Worm (Caenorhabditis elegans) whole organism, L2 larva: ENCODE data around the gene T06C10.3.

ENCODE experiments used
- C34F6.9 ChIP-seq: fragments of 150-350 bp; optimal IDR thresholded peaks from 2 replicates; lab custom pipeline; 2014; ENCODE audit warnings: missing biosample characterization, missing genetic modification characterization
- F13H6.1 ChIP-seq: sonication (generic microtip); optimal IDR thresholded peaks from 2 replicates; lab custom pipeline; 2016; ENCODE audit warnings: missing genetic modification characterization, missing compliant biosample characterization
- R02D3.7 ChIP-seq: fragments of 150-350 bp; optimal IDR thresholded peaks from 2 replicates; lab custom pipeline; 2014; ENCODE audit warnings: missing biosample characterization, missing genetic modification characterization
- Y55F3AM.14 ChIP-seq: fragments of 200-800 bp; sonication (Bioruptor generic); optimal IDR thresholded peaks from 2 replicates; lab custom pipeline; 2018; ENCODE audit warnings: mild to moderate bottlenecking, missing genetic modification characterization, missing compliant biosample characterization
- ZK546.5 ChIP-seq: sonication (generic microtip); optimal IDR thresholded peaks from 2 replicates; lab custom pipeline; 2017; ENCODE audit warnings: missing biosample characterization, missing genetic modification characterization
- alr-1 ChIP-seq: fragments of 150-350 bp; optimal IDR thresholded peaks from 2 replicates; lab custom pipeline; 2014; ENCODE audit warnings: missing biosample characterization, missing genetic modification characterization
- aly-2 ChIP-seq: fragments of 150-350 bp; optimal IDR thresholded peaks from 2 replicates; lab custom pipeline; 2014; ENCODE audit warnings: missing biosample characterization, missing genetic modification characterization
- ama-1 ChIP-seq: fragments of 150-350 bp; optimal IDR thresholded peaks from 2 replicates; lab custom pipeline; 2018; ENCODE audit warnings: inconsistent platforms
- blmp-1 ChIP-seq: sonication (generic microtip); optimal IDR thresholded peaks from 2 replicates; lab custom pipeline; 2017; ENCODE audit warnings: missing genetic modification characterization, mild to moderate bottlenecking, missing compliant biosample characterization, antibody characterized with exemption, moderate library complexity; ENCODE audit not compliant: insufficient read depth
- ceh-16 ChIP-seq: fragments of 150-350 bp; optimal IDR thresholded peaks from 2 replicates; lab custom pipeline; 2014; ENCODE audit warnings: missing biosample characterization, missing genetic modification characterization
- ceh-82 ChIP-seq: fragments of 150-350 bp; optimal IDR thresholded peaks from 2 replicates; lab custom pipeline; 2014; ENCODE audit warnings: missing biosample characterization, missing genetic modification characterization
- crh-2 ChIP-seq: sonication (generic microtip); optimal IDR thresholded peaks from 2 replicates; lab custom pipeline; 2017; ENCODE audit warnings: missing biosample characterization, missing genetic modification characterization
- dmd-4 ChIP-seq: sonication (generic microtip); optimal IDR thresholded peaks from 2 replicates; lab custom pipeline; 2017; ENCODE audit warnings: missing biosample characterization, missing genetic modification characterization
- egl-27 ChIP-seq: sonication (generic microtip); optimal IDR thresholded peaks from 3 replicates; lab custom pipeline; 2017; ENCODE audit warnings: missing biosample characterization, missing genetic modification reagents, missing genetic modification characterization
- elt-1 ChIP-seq: fragments of 150-350 bp; optimal IDR thresholded peaks from 2 replicates; lab custom pipeline; 2014; ENCODE audit warnings: missing biosample characterization, missing genetic modification characterization
- elt-3 ChIP-seq: sonication (generic microtip); optimal IDR thresholded peaks from 2 replicates; lab custom pipeline; 2017; ENCODE audit warnings: missing biosample characterization, missing genetic modification characterization
- fos-1 ChIP-seq: fragments of 150-350 bp; optimal IDR thresholded peaks from 2 replicates; lab custom pipeline; 2014; ENCODE audit warnings: missing biosample characterization, missing genetic modification characterization
- gmeb-1 ChIP-seq: fragments of 150-350 bp; optimal IDR thresholded peaks from 2 replicates; lab custom pipeline; 2014; ENCODE audit warnings: missing biosample characterization, missing genetic modification characterization
- lin-11 ChIP-seq: fragments of 150-350 bp; sonication (generic microtip); optimal IDR thresholded peaks from 2 replicates; lab custom pipeline; 2014; ENCODE audit warnings: missing biosample characterization, missing genetic modification characterization, inconsistent platforms, mixed read lengths
- lin-13 ChIP-seq: fragments of 150-350 bp; optimal IDR thresholded peaks from 2 replicates; lab custom pipeline; 2014; ENCODE audit warnings: missing biosample characterization, missing genetic modification reagents, missing genetic modification characterization
- lin-39 ChIP-seq: fragments of 150-350 bp; optimal IDR thresholded peaks from 2 replicates; lab custom pipeline; 2014; ENCODE audit warnings: missing biosample characterization, missing genetic modification reagents, missing genetic modification characterization
- lsy-2 ChIP-seq, 2 experiments: fragments of 150-350 bp in 1 of 2; sonication (generic microtip) in 1 of 2; optimal IDR thresholded peaks; 2 replicates each; lab custom pipeline; 2014 to 2017; ENCODE audit warnings: missing biosample characterization in 2 of 2, missing genetic modification characterization in 2 of 2
- mab-5 ChIP-seq: fragments of 150-350 bp; optimal IDR thresholded peaks from 2 replicates; lab custom pipeline; 2014; ENCODE audit warnings: missing biosample characterization, missing genetic modification characterization
- mbf-1 ChIP-seq: sonication (generic microtip); optimal IDR thresholded peaks from 2 replicates; lab custom pipeline; 2017; ENCODE audit warnings: missing biosample characterization, missing genetic modification characterization
- mdl-1 ChIP-seq, 2 experiments: fragments of 150-350 bp in 1 of 2; sonication (generic microtip) in 1 of 2; optimal IDR thresholded peaks; 2 replicates each; lab custom pipeline; 2017; ENCODE audit warnings: missing biosample characterization in 2 of 2, missing genetic modification characterization in 2 of 2
- nhr-10 ChIP-seq: sonication (generic microtip); optimal IDR thresholded peaks from 2 replicates; lab custom pipeline; 2017; ENCODE audit warnings: missing biosample characterization, missing genetic modification characterization
- nhr-11 ChIP-seq: fragments of 150-350 bp; optimal IDR thresholded peaks from 2 replicates; lab custom pipeline; 2014; ENCODE audit warnings: missing biosample characterization, missing genetic modification characterization
- nhr-12 ChIP-seq: fragments of 150-350 bp; optimal IDR thresholded peaks from 2 replicates; lab custom pipeline; 2014; ENCODE audit warnings: missing biosample characterization, missing genetic modification characterization
- nhr-129 ChIP-seq: fragments of 150-350 bp; optimal IDR thresholded peaks from 2 replicates; lab custom pipeline; 2014; ENCODE audit warnings: missing biosample characterization, missing genetic modification characterization
- nhr-21 ChIP-seq: fragments of 150-350 bp; optimal IDR thresholded peaks from 2 replicates; lab custom pipeline; 2014; ENCODE audit warnings: missing biosample characterization, missing genetic modification characterization
- nhr-23 ChIP-seq: fragments of 150-350 bp; optimal IDR thresholded peaks from 2 replicates; lab custom pipeline; 2014; ENCODE audit warnings: missing biosample characterization, missing genetic modification reagents, missing genetic modification characterization
- nhr-237 ChIP-seq: fragments of 150-350 bp; optimal IDR thresholded peaks from 2 replicates; lab custom pipeline; 2014; ENCODE audit warnings: missing biosample characterization, missing genetic modification characterization
- nhr-25 ChIP-seq: fragments of 150-350 bp; sonication (generic microtip); optimal IDR thresholded peaks from 3 replicates; lab custom pipeline; 2014; ENCODE audit warnings: missing biosample characterization, missing genetic modification characterization
- nhr-6 ChIP-seq: fragments of 150-350 bp; optimal IDR thresholded peaks from 2 replicates; lab custom pipeline; 2014; ENCODE audit warnings: missing biosample characterization, missing genetic modification characterization
- nhr-77 ChIP-seq: fragments of 150-350 bp; optimal IDR thresholded peaks from 2 replicates; lab custom pipeline; 2014; ENCODE audit warnings: missing biosample characterization, missing genetic modification characterization
- peb-1 ChIP-seq: fragments of 150-350 bp; optimal IDR thresholded peaks from 2 replicates; lab custom pipeline; 2014; ENCODE audit warnings: missing biosample characterization, missing genetic modification characterization
- sem-4 ChIP-seq: fragments of 150-350 bp; optimal IDR thresholded peaks from 2 replicates; lab custom pipeline; 2014; ENCODE audit warnings: missing biosample characterization, missing genetic modification reagents, missing genetic modification characterization
- skn-1 ChIP-seq: sonication (generic microtip); optimal IDR thresholded peaks from 2 replicates; lab custom pipeline; 2017; ENCODE audit warnings: missing biosample characterization, missing genetic modification characterization
- sma-3 ChIP-seq: sonication (generic microtip); optimal IDR thresholded peaks from 2 replicates; lab custom pipeline; 2016; ENCODE audit warnings: missing genetic modification reagents, missing genetic modification characterization, missing compliant biosample characterization
- sma-9 ChIP-seq, 2 experiments: fragments of 150-350 bp in 1 of 2; sonication (generic microtip) in 1 of 2; optimal IDR thresholded peaks; 2 replicates each; lab custom pipeline; 2014 to 2016; ENCODE audit warnings: missing genetic modification characterization in 2 of 2, mild to moderate bottlenecking in 1 of 2, missing biosample characterization in 1 of 2, missing compliant biosample characterization in 1 of 2, missing genetic modification reagents in 1 of 2, moderate library complexity in 1 of 2
- snpc-4 ChIP-seq: fragments of 150-350 bp; optimal IDR thresholded peaks from 2 replicates; lab custom pipeline; 2014; ENCODE audit warnings: missing biosample characterization, missing genetic modification characterization
- unc-39 ChIP-seq: fragments of 150-350 bp; optimal IDR thresholded peaks from 2 replicates; lab custom pipeline; 2014; ENCODE audit warnings: missing biosample characterization, missing genetic modification characterization
- unc-55 ChIP-seq: fragments of 150-350 bp; sonication (generic microtip); optimal IDR thresholded peaks from 3 replicates; lab custom pipeline; 2014; ENCODE audit warnings: missing biosample characterization, missing genetic modification reagents, missing genetic modification characterization
- unc-62 ChIP-seq: fragments of 150-350 bp; optimal IDR thresholded peaks from 2 replicates; lab custom pipeline; 2014; ENCODE audit warnings: missing biosample characterization, missing genetic modification reagents, missing genetic modification characterization
- zag-1 ChIP-seq: fragments of 150-350 bp; optimal IDR thresholded peaks from 2 replicates; lab custom pipeline; 2014; ENCODE audit warnings: missing biosample characterization, missing genetic modification characterization
- ztf-1 ChIP-seq: fragments of 200-800 bp; sonication (Bioruptor generic); conservative IDR thresholded peaks from 2 replicates; pipeline ENCODE4 v1.3.6; 2022; ENCODE audit warnings: missing genetic modification characterization, missing compliant biosample characterization
- ztf-11 ChIP-seq: sonication (generic microtip); optimal IDR thresholded peaks from 2 replicates; lab custom pipeline; 2017; ENCODE audit warnings: missing biosample characterization, missing genetic modification characterization
- ztf-4 ChIP-seq: fragments of 150-350 bp; optimal IDR thresholded peaks from 2 replicates; lab custom pipeline; 2014; ENCODE audit warnings: missing biosample characterization, missing genetic modification characterization

The T06C10.3 gene

DNA sequence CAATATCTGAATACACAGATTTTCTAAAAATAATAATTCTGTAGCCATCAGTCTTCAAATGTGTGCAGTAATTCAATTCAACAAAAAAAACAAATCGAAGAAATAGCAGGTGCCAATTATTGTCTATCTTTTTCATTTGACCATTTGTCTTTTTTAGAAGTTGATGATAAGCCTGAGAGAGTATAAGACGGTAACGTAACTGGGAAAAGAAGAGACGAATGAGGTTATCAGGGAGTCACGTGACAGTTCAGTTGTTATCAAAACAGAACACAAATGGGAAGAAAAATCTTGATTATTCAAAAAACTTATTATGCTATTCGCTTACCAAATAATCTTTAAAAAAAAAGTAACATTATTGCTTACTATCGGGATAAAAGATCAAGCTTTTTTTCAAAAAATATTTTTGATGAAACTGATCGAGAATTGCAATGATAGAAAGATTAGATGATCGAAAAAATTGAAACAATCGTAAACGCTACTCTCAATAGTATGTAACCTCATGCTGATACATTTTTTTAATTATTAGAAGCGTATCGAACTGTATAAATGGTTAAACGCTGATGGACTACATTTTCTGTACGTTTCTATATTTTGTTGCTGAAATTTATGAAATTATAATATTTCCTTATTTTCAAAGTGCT lies 26.1 kb upstream of the T06C10.3 start:
- TF ChIP-seq snpc-4 (tag; lab: Kevin White, UChicago) (no peak), Y55F3AM.14 (GFP tag; lab: Kevin White, UChicago) (no peak), ama-1 (lab: Kevin White, UChicago) (no peak), ztf-11 (tag; lab: Kevin White, UChicago) (no peak), egl-27 (tag; lab: Kevin White, UChicago) (no peak), mab-5 (no peak), lsy-2 (tag; optimal IDR thresholded peaks at IDR 0.05; lab: Kevin White, UChicago) (peak in 1 of 2 experiments; percentile 30), nhr-12 (no peak), skn-1 (tag; lab: Kevin White, UChicago) (no peak), zag-1 (tag; lab: Kevin White, UChicago) (no peak), unc-39 (tag; lab: Kevin White, UChicago) (no peak), gmeb-1 (peak; percentile 39), unc-55 (GFP tag; lab: Kevin White, UChicago) (no peak), peb-1 (tag; lab: Kevin White, UChicago) (no peak), crh-2 (tag; lab: Kevin White, UChicago) (peak; percentile 72), ceh-82 (no peak), nhr-129 (no peak), ZK546.5 (tag; lab: Kevin White, UChicago) (no peak), dmd-4 (tag; lab: Kevin White, UChicago) (no peak), lin-39 (tag; lab: Kevin White, UChicago) (no peak), nhr-6 (tag; lab: Kevin White, UChicago) (no peak), sem-4 (tag; lab: Kevin White, UChicago) (no peak), mbf-1 (tag; lab: Kevin White, UChicago) (no peak), nhr-23 (tag; lab: Kevin White, UChicago) (no peak), nhr-237 (tag; lab: Kevin White, UChicago) (no peak), fos-1 (tag; lab: Kevin White, UChicago) (peak; percentile 67), nhr-25 (tag; lab: Kevin White, UChicago) (no peak), aly-2 (tag; lab: Kevin White, UChicago) (no peak), ztf-4 (no peak), lin-13 (GFP tag; lab: Kevin White, UChicago) (no peak), nhr-21 (tag; lab: Kevin White, UChicago) (no peak), alr-1 (tag; lab: Kevin White, UChicago) (no peak), F13H6.1 (tag; lab: Kevin White, UChicago) (peak; percentile 38), lin-11 (no peak), sma-9 (GFP tag; optimal IDR thresholded peaks at IDR 0.05; lab: Kevin White, UChicago) (peak; percentile 37), sma-9 (tag; optimal IDR thresholded peaks at IDR 0.05; lab: Kevin White, UChicago) (no peak), unc-62 (GFP tag; lab: Kevin White, UChicago) (no peak), sma-3 (GFP tag; lab: Kevin White, UChicago) (no peak), nhr-11 (tag; lab: Kevin White, UChicago) (no peak), elt-3 (tag; lab: Kevin White, UChicago) (no peak), R02D3.7 (tag; lab: Kevin White, UChicago) (no peak), blmp-1 (tag; lab: Kevin White, UChicago) (no peak), ceh-16 (tag; lab: Kevin White, UChicago) (no peak), nhr-77 (tag; lab: Kevin White, UChicago) (no peak), C34F6.9 (no peak), mdl-1 (tag; optimal IDR thresholded peaks at IDR 0.05; lab: Kevin White, UChicago) (no peak), elt-1 (tag; lab: Kevin White, UChicago) (no peak), ztf-1 (GFP tag; lab: Robert Waterston, UW) (no peak), nhr-10 (no peak)
